Fruit fly (Drosophila melanogaster) whole organism, embryonic: Measurements from ENCODE around the gene CG14273.

Source experiments
- Atf3 ChIP-seq: fragments of 200-800 bp; sonication (Bioruptor generic); optimal IDR thresholded peaks from 3 replicates; lab custom pipeline; 2016; ENCODE audit warnings: missing biosample characterization, missing genetic modification characterization
- CG10979 ChIP-seq: fragments of 200-800 bp; sonication (Bioruptor generic); optimal IDR thresholded peaks from 2 replicates; lab custom pipeline; 2018; ENCODE audit warnings: missing biosample characterization, mild to moderate bottlenecking, missing genetic modification characterization, moderate library complexity
- CG11504 ChIP-seq: fragments of 200-800 bp; sonication (Bioruptor generic); optimal IDR thresholded peaks from 3 replicates; lab custom pipeline; 2019; ENCODE audit warnings: missing biosample characterization, mild to moderate bottlenecking, missing genetic modification characterization, moderate library complexity
- CG12744 ChIP-seq: fragments of 200-800 bp; sonication (Bioruptor generic); optimal IDR thresholded peaks from 2 replicates; lab custom pipeline; 2016; ENCODE audit warnings: missing biosample characterization, missing genetic modification characterization
- CG14014 ChIP-seq: fragments of 200-800 bp; sonication (Bioruptor generic); IDR thresholded peaks from 2 replicates; pipeline ENCODE4 v1.3.6; 2022; ENCODE audit warnings: missing biosample characterization, missing genetic modification characterization
- CG14050 ChIP-seq: fragments of 200-800 bp; sonication (Bioruptor generic); IDR thresholded peaks from 3 replicates; pipeline ENCODE4 v1.3.6; 2022; ENCODE audit warnings: missing biosample characterization, missing genetic modification characterization
- CG14667 ChIP-seq: fragments of 200-800 bp; sonication (Bioruptor generic); IDR thresholded peaks from 2 replicates; pipeline ENCODE4 v1.3.6; 2022; ENCODE audit warnings: missing biosample characterization, missing genetic modification characterization
- CG1602 ChIP-seq: fragments of 200-800 bp; sonication (Bioruptor generic); optimal IDR thresholded peaks from 3 replicates; lab custom pipeline; 2016; ENCODE audit warnings: missing biosample characterization, missing genetic modification characterization
- CG17568 ChIP-seq: fragments of 200-800 bp; sonication (Bioruptor generic); optimal IDR thresholded peaks from 2 replicates; lab custom pipeline; 2018; ENCODE audit warnings: missing biosample characterization, mild to moderate bottlenecking, missing genetic modification characterization, moderate library complexity
- CG17612 ChIP-seq: fragments of 200-800 bp; sonication (Bioruptor generic); IDR thresholded peaks from 2 replicates; pipeline ENCODE4 v1.3.6; 2022; ENCODE audit warnings: missing biosample characterization, missing genetic modification characterization
- CG1792 ChIP-seq: fragments of 200-800 bp; sonication (Bioruptor generic); optimal IDR thresholded peaks from 2 replicates; lab custom pipeline; 2016; ENCODE audit warnings: missing biosample characterization, missing genetic modification characterization
- CG18262 ChIP-seq: fragments of 200-800 bp; optimal IDR thresholded peaks from 3 replicates; lab custom pipeline; 2019; ENCODE audit warnings: missing biosample characterization, mild to moderate bottlenecking, missing genetic modification characterization, moderate library complexity
- CG31224 ChIP-seq: fragments of 200-800 bp; sonication (Bioruptor generic); IDR thresholded peaks from 2 replicates; pipeline ENCODE4 v1.3.6; 2022; ENCODE audit warnings: missing biosample characterization, missing genetic modification characterization
- CG31388 ChIP-seq: fragments of 200-800 bp; sonication (Bioruptor generic); optimal IDR thresholded peaks from 2 replicates; lab custom pipeline; 2016; ENCODE audit warnings: missing biosample characterization, missing genetic modification characterization
- CG34376 ChIP-seq: fragments of 200-800 bp; sonication (Bioruptor generic); optimal IDR thresholded peaks from 2 replicates; lab custom pipeline; 2018; ENCODE audit warnings: missing biosample characterization, mild to moderate bottlenecking, missing genetic modification characterization
- CG3726 ChIP-seq: fragments of 200-800 bp; sonication (Bioruptor generic); IDR thresholded peaks from 3 replicates; pipeline ENCODE4, ENCODE4 v1.3.6; 2022; ENCODE audit warnings: missing biosample characterization, missing genetic modification characterization
- CG7357 ChIP-seq: fragments of 200-800 bp; sonication (Bioruptor generic); IDR thresholded peaks from 3 replicates; pipeline ENCODE4 v1.3.6; 2022; ENCODE audit warnings: missing biosample characterization, missing genetic modification characterization
- CG7963 ChIP-seq: fragments of 200-800 bp; sonication (Bioruptor generic); IDR thresholded peaks from 3 replicates; pipeline ENCODE4 v1.3.6; 2022; ENCODE audit warnings: missing biosample characterization, missing genetic modification characterization; ENCODE audit not compliant: partially characterized antibody
- CG8388 ChIP-seq: fragments of 200-800 bp; sonication (Bioruptor generic); optimal IDR thresholded peaks from 2 replicates; lab custom pipeline; 2019; ENCODE audit warnings: missing biosample characterization, mild to moderate bottlenecking, missing genetic modification characterization, moderate library complexity
- Doc2 ChIP-seq: fragments of 200-800 bp; sonication (Bioruptor generic); IDR thresholded peaks from 2 replicates; pipeline ENCODE4 v1.3.6; 2022; ENCODE audit warnings: missing biosample characterization, missing genetic modification characterization
- Elba2 ChIP-seq: fragments of 200-800 bp; sonication (Bioruptor generic); optimal IDR thresholded peaks from 3 replicates; lab custom pipeline; 2016; ENCODE audit warnings: missing biosample characterization, missing genetic modification characterization
- Ets97D ChIP-seq: fragments of 200-800 bp; sonication (Bioruptor generic); optimal IDR thresholded peaks from 3 replicates; lab custom pipeline; 2016; ENCODE audit warnings: missing biosample characterization, missing genetic modification characterization
- HmgD ChIP-seq: fragments of 200-800 bp; sonication (Bioruptor generic); optimal IDR thresholded peaks from 3 replicates; lab custom pipeline; 2016; ENCODE audit warnings: missing biosample characterization, missing genetic modification characterization
- Jarid2 ChIP-seq: fragments of 200-800 bp; sonication (Bioruptor generic); optimal IDR thresholded peaks from 3 replicates; lab custom pipeline; 2017; ENCODE audit warnings: mild to moderate bottlenecking, missing biosample characterization, missing genetic modification reagents, missing genetic modification characterization
- Mes4 ChIP-seq: fragments of 200-800 bp; sonication (Bioruptor generic); optimal IDR thresholded peaks from 2 replicates; lab custom pipeline; 2016; ENCODE audit warnings: missing biosample characterization, missing genetic modification characterization
- Optix ChIP-seq: fragments of 200-800 bp; sonication (Bioruptor generic); IDR thresholded peaks from 3 replicates; pipeline ENCODE4 v1.3.6; 2022; ENCODE audit warnings: missing biosample characterization, missing genetic modification characterization
- Ravus ChIP-seq: fragments of 200-800 bp; sonication (Bioruptor generic); IDR thresholded peaks from 2 replicates; pipeline ENCODE4 v1.3.6; 2022; ENCODE audit warnings: missing biosample characterization, missing genetic modification characterization
- Spps ChIP-seq: fragments of 200-800 bp; sonication (Bioruptor generic); optimal IDR thresholded peaks from 2 replicates; lab custom pipeline; 2018; ENCODE audit warnings: missing biosample characterization, mild to moderate bottlenecking, missing genetic modification characterization
- ara ChIP-seq: fragments of 200-800 bp; sonication (Bioruptor generic); IDR thresholded peaks from 2 replicates; pipeline ENCODE4 v1.3.6; 2022; ENCODE audit warnings: missing biosample characterization, missing genetic modification characterization
- az2 ChIP-seq: fragments of 200-800 bp; sonication (Bioruptor generic); optimal IDR thresholded peaks from 3 replicates; lab custom pipeline; 2016; ENCODE audit warnings: missing biosample characterization, missing genetic modification characterization
- bowl ChIP-seq: fragments of 200-800 bp; sonication (Bioruptor generic); IDR thresholded peaks from 2 replicates; pipeline ENCODE4 v1.3.6; 2022; ENCODE audit warnings: missing biosample characterization, missing genetic modification characterization
- caup ChIP-seq: fragments of 200-800 bp; sonication (Bioruptor generic); optimal IDR thresholded peaks from 3 replicates; lab custom pipeline; 2017; ENCODE audit warnings: missing biosample characterization, mild to moderate bottlenecking, missing genetic modification characterization, moderate library complexity; ENCODE audit not compliant: severe bottlenecking
- cwo ChIP-seq: fragments of 200-800 bp; sonication (Bioruptor generic); optimal IDR thresholded peaks from 3 replicates; lab custom pipeline; 2017; ENCODE audit warnings: missing biosample characterization, missing genetic modification characterization, mild to moderate bottlenecking, moderate library complexity, missing genetic modification reagents
- fd102C ChIP-seq: fragments of 200-800 bp; sonication (Bioruptor generic); optimal IDR thresholded peaks from 2 replicates; lab custom pipeline; 2018; ENCODE audit warnings: missing biosample characterization, mild to moderate bottlenecking, missing genetic modification characterization, moderate library complexity
- fd3F ChIP-seq: fragments of 200-800 bp; sonication (Bioruptor generic); optimal IDR thresholded peaks from 2 replicates; lab custom pipeline; 2018; ENCODE audit warnings: missing biosample characterization, mild to moderate bottlenecking, missing genetic modification characterization, moderate library complexity
- gem ChIP-seq: fragments of 200-800 bp; sonication (Bioruptor generic); optimal IDR thresholded peaks from 2 replicates; lab custom pipeline; 2019; ENCODE audit warnings: missing biosample characterization, mild to moderate bottlenecking, missing genetic modification characterization, moderate library complexity
- ind ChIP-seq: fragments of 200-800 bp; sonication (Bioruptor generic); optimal IDR thresholded peaks from 3 replicates; lab custom pipeline; 2016; ENCODE audit warnings: missing biosample characterization, missing genetic modification characterization
- insv ChIP-seq, 2 experiments: fragments of 200-800 bp; sonication (Bioruptor generic); optimal IDR thresholded peaks; 3 replicates each; lab custom pipeline; 2016 to 2018; ENCODE audit warnings: missing biosample characterization in 2 of 2, missing genetic modification characterization in 2 of 2
- klu ChIP-seq: fragments of 200-800 bp; sonication (Bioruptor generic); IDR thresholded peaks from 2 replicates; pipeline ENCODE4 v1.3.6; 2022; ENCODE audit warnings: missing biosample characterization, missing genetic modification characterization
- kni ChIP-seq: fragments of 200-800 bp; sonication (Bioruptor generic); optimal IDR thresholded peaks from 3 replicates; lab custom pipeline; 2017; ENCODE audit warnings: mild to moderate bottlenecking, missing biosample characterization, missing genetic modification reagents, missing genetic modification characterization
- mirr ChIP-seq: fragments of 200-800 bp; sonication (Bioruptor generic); optimal IDR thresholded peaks from 3 replicates; lab custom pipeline; 2018; ENCODE audit warnings: missing biosample characterization, mild to moderate bottlenecking, missing genetic modification characterization
- nmo ChIP-seq: fragments of 200-800 bp; sonication (Bioruptor generic); optimal IDR thresholded peaks from 2 replicates; lab custom pipeline; 2018; ENCODE audit warnings: missing biosample characterization, mild to moderate bottlenecking, missing genetic modification characterization, moderate library complexity
- rib ChIP-seq: fragments of 200-800 bp; sonication (Bioruptor generic); IDR thresholded peaks from 2 replicates; pipeline ENCODE4 v1.3.6; 2022; ENCODE audit warnings: missing biosample characterization, missing genetic modification characterization
- sd ChIP-seq: fragments of 200-800 bp; sonication (Bioruptor generic); optimal IDR thresholded peaks from 3 replicates; lab custom pipeline; 2018; ENCODE audit warnings: missing biosample characterization, mild to moderate bottlenecking, missing genetic modification characterization, moderate library complexity
- sim ChIP-seq: fragments of 200-800 bp; sonication (Bioruptor generic); IDR thresholded peaks from 2 replicates; pipeline ENCODE4 v1.3.6; 2022; ENCODE audit warnings: missing biosample characterization, missing genetic modification characterization
- slp2 ChIP-seq: fragments of 200-800 bp; sonication (Bioruptor generic); optimal IDR thresholded peaks from 2 replicates; lab custom pipeline; 2016; ENCODE audit warnings: missing biosample characterization, missing genetic modification characterization
- sna ChIP-seq: fragments of 200-800 bp; sonication (Bioruptor generic); IDR thresholded peaks from 2 replicates; pipeline ENCODE4 v1.3.6; 2022; ENCODE audit warnings: missing biosample characterization, missing genetic modification characterization; ENCODE audit not compliant: partially characterized antibody
- tin ChIP-seq: fragments of 200-800 bp; sonication (Bioruptor generic); optimal IDR thresholded peaks from 3 replicates; lab custom pipeline; 2016; ENCODE audit warnings: missing biosample characterization, missing genetic modification characterization
- tll ChIP-seq, 2 experiments: fragments of 200-800 bp in 1 of 2; fragments of >200 bp in 1 of 2; sonication (Bioruptor generic) in 1 of 2; optimal IDR thresholded peaks; 2 replicates each; lab custom pipeline; 2017 to 2019; ENCODE audit warnings: missing biosample characterization in 2 of 2, missing genetic modification characterization in 2 of 2, mild to moderate bottlenecking in 1 of 2, moderate library complexity in 1 of 2

The CG14273 gene

dm6 chr2L:8362273-8362954 is 19.9 kb downstream of the CG14273 start, which contains the start of gene CG7627 (continued):
- TF ChIP-seq Elba2 (GFP tag; lab: Kevin White, UChicago) (peak; percentile 89), CG7963 (GFP tag; lab: Robert Waterston, UW) (no peak), CG34376 (GFP tag; lab: Kevin White, UChicago) (peak; percentile 76), CG31224 (GFP tag; lab: Robert Waterston, UW) (peak; percentile 96), Ravus (GFP tag; lab: Robert Waterston, UW) (peak; percentile 54), slp2 (GFP tag; lab: Kevin White, UChicago) (peak; percentile 12), CG1792 (GFP tag; lab: Kevin White, UChicago) (peak; percentile 43), fd3F (GFP tag; lab: Kevin White, UChicago) (peak; percentile 60), Atf3 (peak; percentile 44), rib (GFP tag; lab: Robert Waterston, UW) (peak; percentile 57; the same call in 1 of the 2 replicates), gem (peak; percentile 83), CG3726 (GFP tag; lab: Robert Waterston, UW) (0 out of 3 replicates have a peak, but pooled peaks have one; percentile 51), cwo (GFP tag; lab: Kevin White, UChicago) (peak; percentile 83), Spps (tag; lab: Kevin White, UChicago) (no peak), tin (GFP tag; lab: Kevin White, UChicago) (peak; percentile 68), mirr (GFP tag; lab: Kevin White, UChicago) (no peak), kni (GFP tag; lab: Kevin White, UChicago) (no peak), CG18262 (tag; lab: Kevin White, UChicago) (peak; percentile 74), Doc2 (GFP tag; lab: Robert Waterston, UW) (peak; percentile 21; the same call in 1 of the 2 replicates), CG17612 (GFP tag; lab: Robert Waterston, UW) (no peak), ind (GFP tag; lab: Kevin White, UChicago) (peak; percentile 78), CG17568 (GFP tag; lab: Kevin White, UChicago) (peak; percentile 45), insv (GFP tag; optimal IDR thresholded peaks at IDR 0.05; lab: Kevin White, UChicago) (peak in 1 of 2 experiments; percentile 82), CG14667 (peak; percentile 82; the same call in 1 of the 2 replicates), CG14014 (GFP tag; lab: Robert Waterston, UW) (peak; percentile 71), az2 (GFP tag; lab: Kevin White, UChicago) (peak; percentile 70), HmgD (GFP tag; lab: Kevin White, UChicago) (peak; percentile 65), ara (GFP tag; lab: Robert Waterston, UW) (peak; percentile 71), caup (GFP tag; lab: Kevin White, UChicago) (peak; percentile 73), CG11504 (tag; lab: Kevin White, UChicago) (peak; percentile 71), Mes4 (GFP tag; lab: Kevin White, UChicago) (peak; percentile 35), CG8388 (GFP tag; lab: Kevin White, UChicago) (peak; percentile 55), CG1602 (peak; percentile 23), fd102C (GFP tag; lab: Kevin White, UChicago) (no peak), CG12744 (GFP tag; lab: Kevin White, UChicago) (peak; percentile 6), CG31388 (GFP tag; lab: Kevin White, UChicago) (no peak), Jarid2 (GFP tag; lab: Kevin White, UChicago) (peak; percentile 65), sim (GFP tag; lab: Robert Waterston, UW) (peak; percentile 57), tll (GFP tag; optimal IDR thresholded peaks at IDR 0.05; lab: Kevin White, UChicago) (no peak), klu (GFP tag; lab: Robert Waterston, UW) (peak; percentile 25; the same call in 1 of the 2 replicates), sna (GFP tag; lab: Robert Waterston, UW) (no peak), Optix (GFP tag; lab: Robert Waterston, UW) (peak; percentile 64; the same call in 1 of the 3 replicates), sd (tag; lab: Kevin White, UChicago) (peak; percentile 41), nmo (peak; percentile 67), Ets97D (GFP tag; lab: Kevin White, UChicago) (peak; percentile 42), bowl (GFP tag; lab: Robert Waterston, UW) (no peak), CG14050 (GFP tag; lab: Robert Waterston, UW) (peak; percentile 52; the same call in 2 of the 3 replicates), CG10979 (tag; lab: Kevin White, UChicago) (peak; percentile 78), CG7357 (peak; percentile 73; the same call in 2 of the 3 replicates)
